Fruit fly (Drosophila melanogaster) whole organism, embryonic: ENCODE measurements around the gene Ca-Ma2d.

Source experiments
- Antp ChIP-seq: fragments of 200-800 bp; sonication (Bioruptor generic); optimal IDR thresholded peaks from 3 replicates; lab custom pipeline; 2016; ENCODE audit warnings: missing biosample characterization, missing genetic modification characterization
- Atf-2 ChIP-seq: fragments of 200-800 bp; sonication (Bioruptor generic); optimal IDR thresholded peaks from 2 replicates; lab custom pipeline; 2016; ENCODE audit warnings: missing biosample characterization, missing genetic modification characterization
- B-H2 ChIP-seq: fragments of 200-800 bp; sonication (Bioruptor generic); optimal IDR thresholded peaks from 2 replicates; lab custom pipeline; 2018; ENCODE audit warnings: missing biosample characterization, mild to moderate bottlenecking, missing genetic modification characterization
- BEAF-32 ChIP-seq: fragments of 200-800 bp; sonication (Bioruptor generic); optimal IDR thresholded peaks from 3 replicates; lab custom pipeline; 2017; ENCODE audit warnings: missing biosample characterization, missing genetic modification characterization, mild to moderate bottlenecking, moderate library complexity, missing genetic modification reagents
- CG10321 ChIP-seq: fragments of 200-800 bp; sonication (Bioruptor generic); IDR thresholded peaks from 2 replicates; pipeline ENCODE4 v1.3.6; 2022; ENCODE audit warnings: missing biosample characterization, missing genetic modification characterization
- CG1529 ChIP-seq: fragments of 200-800 bp; sonication (Bioruptor generic); optimal IDR thresholded peaks from 3 replicates; lab custom pipeline; 2018; ENCODE audit warnings: missing biosample characterization, missing genetic modification characterization
- CG18599 ChIP-seq: fragments of 200-800 bp; sonication (Bioruptor generic); optimal IDR thresholded peaks from 3 replicates; lab custom pipeline; 2017; ENCODE audit warnings: missing biosample characterization, missing genetic modification characterization, mild to moderate bottlenecking, moderate library complexity, missing genetic modification reagents
- CG30403 ChIP-seq: fragments of 200-800 bp; sonication (Bioruptor generic); optimal IDR thresholded peaks from 3 replicates; lab custom pipeline; 2016; ENCODE audit warnings: missing biosample characterization, missing genetic modification characterization
- CG31388 ChIP-seq: fragments of 200-800 bp; sonication (Bioruptor generic); optimal IDR thresholded peaks from 2 replicates; lab custom pipeline; 2016; ENCODE audit warnings: missing biosample characterization, missing genetic modification characterization
- CG33557 ChIP-seq: fragments of 200-800 bp; sonication (Bioruptor generic); optimal IDR thresholded peaks from 2 replicates; lab custom pipeline; 2019; ENCODE audit warnings: missing biosample characterization, mild to moderate bottlenecking, missing genetic modification characterization, moderate library complexity
- CG3407 ChIP-seq: fragments of 200-800 bp; sonication (Bioruptor generic); optimal IDR thresholded peaks from 2 replicates; lab custom pipeline; 2018; ENCODE audit warnings: missing biosample characterization, mild to moderate bottlenecking, missing genetic modification characterization
- CG34422 ChIP-seq: fragments of 200-800 bp; sonication (Bioruptor generic); IDR thresholded peaks from 3 replicates; pipeline ENCODE4 v1.3.6; 2022; ENCODE audit warnings: missing biosample characterization, missing genetic modification characterization
- CG4282 ChIP-seq: fragments of 200-800 bp; sonication (Bioruptor generic); optimal IDR thresholded peaks from 2 replicates; lab custom pipeline; 2016; ENCODE audit warnings: missing biosample characterization, missing genetic modification characterization
- CG8089 ChIP-seq: fragments of 200-800 bp; sonication (Bioruptor generic); optimal IDR thresholded peaks from 3 replicates; lab custom pipeline; 2016; ENCODE audit warnings: missing biosample characterization, missing genetic modification characterization
- CG8924 ChIP-seq: fragments of 200-800 bp; optimal IDR thresholded peaks from 3 replicates; lab custom pipeline; 2019; ENCODE audit warnings: missing biosample characterization, mild to moderate bottlenecking, missing genetic modification characterization, moderate library complexity
- CG9817 ChIP-seq: fragments of 200-800 bp; sonication (Bioruptor generic); optimal IDR thresholded peaks from 2 replicates; lab custom pipeline; 2018; ENCODE audit warnings: missing biosample characterization, mild to moderate bottlenecking, missing genetic modification characterization, moderate library complexity
- D ChIP-seq, 2 experiments: fragments of 200-800 bp in 1 of 2; fragments of >200 bp in 1 of 2; sonication (Bioruptor generic) in 1 of 2; optimal IDR thresholded peaks; 2 replicates in 1 of 2; 3 replicates in 1 of 2; lab custom pipeline; 2017; ENCODE audit warnings: mild to moderate bottlenecking in 1 of 2, missing biosample characterization in 1 of 2, missing genetic modification characterization in 1 of 2, missing genetic modification reagents in 1 of 2
- Dip2 ChIP-seq: fragments of 200-800 bp; sonication (Bioruptor generic); IDR thresholded peaks from 2 replicates; pipeline ENCODE4 v1.3.6; 2022; ENCODE audit warnings: missing biosample characterization, missing genetic modification characterization
- Dip3 ChIP-seq: fragments of 200-800 bp; sonication (Bioruptor generic); optimal IDR thresholded peaks from 3 replicates; lab custom pipeline; 2016; ENCODE audit warnings: missing biosample characterization, missing genetic modification characterization
- E2f1 ChIP-seq: fragments of 200-800 bp; sonication (Bioruptor generic); IDR thresholded peaks from 2 replicates; pipeline ENCODE4 v1.3.6; 2022; ENCODE audit warnings: missing biosample characterization, missing genetic modification characterization
- E2f2 ChIP-seq: fragments of 200-800 bp; sonication (Bioruptor generic); IDR thresholded peaks from 2 replicates; pipeline ENCODE4 v1.3.6; 2022; ENCODE audit warnings: missing biosample characterization, missing genetic modification characterization
- HmgZ ChIP-seq: fragments of 200-800 bp; sonication (Bioruptor generic); optimal IDR thresholded peaks from 2 replicates; lab custom pipeline; 2018; ENCODE audit warnings: missing biosample characterization, mild to moderate bottlenecking, missing genetic modification characterization
- Hr3 ChIP-seq: fragments of 200-800 bp; sonication (Bioruptor generic); optimal IDR thresholded peaks from 3 replicates; lab custom pipeline; 2016; ENCODE audit warnings: missing biosample characterization, missing genetic modification characterization
- MESR4 ChIP-seq: fragments of 200-800 bp; sonication (Bioruptor generic); optimal IDR thresholded peaks from 2 replicates; lab custom pipeline; 2018; ENCODE audit warnings: missing biosample characterization, mild to moderate bottlenecking, missing genetic modification characterization, moderate library complexity
- Myb ChIP-seq: fragments of 200-800 bp; sonication (Bioruptor generic); optimal IDR thresholded peaks from 2 replicates; lab custom pipeline; 2016; ENCODE audit warnings: missing biosample characterization, missing genetic modification characterization
- Poxn ChIP-seq: fragments of 200-800 bp; sonication (Bioruptor generic); IDR thresholded peaks from 2 replicates; pipeline ENCODE4 v1.3.6; 2022; ENCODE audit warnings: missing biosample characterization, missing genetic modification characterization
- Sry-δ ChIP-seq: fragments of 200-800 bp; sonication (Bioruptor generic); optimal IDR thresholded peaks from 2 replicates; lab custom pipeline; 2016; ENCODE audit warnings: missing biosample characterization, missing genetic modification characterization
- ac ChIP-seq: fragments of 200-800 bp; sonication (Bioruptor generic); optimal IDR thresholded peaks from 3 replicates; lab custom pipeline; 2017; ENCODE audit warnings: missing biosample characterization, mild to moderate bottlenecking, missing genetic modification characterization
- caup ChIP-seq: fragments of 200-800 bp; sonication (Bioruptor generic); optimal IDR thresholded peaks from 3 replicates; lab custom pipeline; 2017; ENCODE audit warnings: missing biosample characterization, mild to moderate bottlenecking, missing genetic modification characterization, moderate library complexity; ENCODE audit not compliant: severe bottlenecking
- chinmo ChIP-seq: fragments of 200-800 bp; sonication (Bioruptor generic); IDR thresholded peaks from 4 replicates; pipeline ENCODE4 v1.3.6; 2022; ENCODE audit warnings: missing biosample characterization, missing genetic modification characterization; ENCODE audit not compliant: partially characterized antibody
- dimm ChIP-seq: fragments of 200-800 bp; sonication (Bioruptor generic); IDR thresholded peaks from 2 replicates; pipeline ENCODE4 v1.3.6; 2022; ENCODE audit warnings: missing biosample characterization, missing genetic modification characterization
- eyg ChIP-seq: fragments of 200-800 bp; sonication (Bioruptor generic); optimal IDR thresholded peaks from 3 replicates; lab custom pipeline; 2016; ENCODE audit warnings: missing biosample characterization, missing genetic modification characterization
- grn ChIP-seq: fragments of 200-800 bp; sonication (Bioruptor generic); optimal IDR thresholded peaks from 3 replicates; lab custom pipeline; 2017; ENCODE audit warnings: missing biosample characterization, missing genetic modification characterization
- ham ChIP-seq: fragments of 200-800 bp; sonication (Bioruptor generic); IDR thresholded peaks from 2 replicates; pipeline ENCODE4 v1.3.6; 2022; ENCODE audit warnings: missing biosample characterization, missing genetic modification characterization
- jing ChIP-seq: fragments of 200-800 bp; sonication (Bioruptor generic); optimal IDR thresholded peaks from 2 replicates; lab custom pipeline; 2018; ENCODE audit warnings: missing biosample characterization, mild to moderate bottlenecking, missing genetic modification characterization
- kah ChIP-seq: fragments of 200-800 bp; sonication (Bioruptor generic); optimal IDR thresholded peaks from 2 replicates; lab custom pipeline; 2018; ENCODE audit warnings: missing biosample characterization, mild to moderate bottlenecking, missing genetic modification characterization
- kay ChIP-seq: fragments of 200-800 bp; sonication (Bioruptor generic); optimal IDR thresholded peaks from 2 replicates; lab custom pipeline; 2016; ENCODE audit warnings: missing biosample characterization, missing genetic modification characterization
- oc ChIP-seq: fragments of 200-800 bp; sonication (Bioruptor generic); optimal IDR thresholded peaks from 2 replicates; lab custom pipeline; 2018; ENCODE audit warnings: missing biosample characterization, mild to moderate bottlenecking, missing genetic modification characterization, moderate library complexity
- pita ChIP-seq: fragments of 200-800 bp; sonication (Bioruptor generic); optimal IDR thresholded peaks from 2 replicates; lab custom pipeline; 2017; ENCODE audit warnings: missing biosample characterization, mild to moderate bottlenecking, missing genetic modification characterization
- prd ChIP-seq, 3 experiments: fragments of >200 bp in 2 of 3; fragments of 200-800 bp in 1 of 3; sonication (Bioruptor generic) in 1 of 3; optimal IDR thresholded peaks in 2 of 3; IDR thresholded peaks in 1 of 3; 2 replicates in 2 of 3; 3 replicates in 1 of 3; pipeline versions ENCODE4 v1.3.6 to Lab custom; 2017 to 2022; ENCODE audit warnings: missing biosample characterization in 1 of 3, missing genetic modification characterization in 1 of 3
- rib ChIP-seq: fragments of 200-800 bp; sonication (Bioruptor generic); IDR thresholded peaks from 2 replicates; pipeline ENCODE4 v1.3.6; 2022; ENCODE audit warnings: missing biosample characterization, missing genetic modification characterization
- sim ChIP-seq: fragments of 200-800 bp; sonication (Bioruptor generic); IDR thresholded peaks from 2 replicates; pipeline ENCODE4 v1.3.6; 2022; ENCODE audit warnings: missing biosample characterization, missing genetic modification characterization
- sqz ChIP-seq: fragments of 200-800 bp; sonication (Bioruptor generic); optimal IDR thresholded peaks from 3 replicates; lab custom pipeline; 2018; ENCODE audit warnings: missing biosample characterization, mild to moderate bottlenecking, missing genetic modification characterization
- trem ChIP-seq: fragments of 200-800 bp; optimal IDR thresholded peaks from 3 replicates; lab custom pipeline; 2019; ENCODE audit warnings: missing biosample characterization, mild to moderate bottlenecking, missing genetic modification characterization, moderate library complexity
- trh ChIP-seq: fragments of 200-800 bp; sonication (Bioruptor generic); optimal IDR thresholded peaks from 2 replicates; lab custom pipeline; 2016; ENCODE audit warnings: missing biosample characterization, missing genetic modification characterization
- usp ChIP-seq: fragments of >200 bp; optimal IDR thresholded peaks from 2 replicates; lab custom pipeline; 2017; ENCODE audit warnings: missing biosample characterization, missing genetic modification characterization
- vnd ChIP-seq: fragments of 200-800 bp; sonication (Bioruptor generic); IDR thresholded peaks from 3 replicates; pipeline ENCODE4 v1.3.6; 2022; ENCODE audit warnings: missing biosample characterization, missing genetic modification characterization; ENCODE audit not compliant: partially characterized antibody
- vvl ChIP-seq: fragments of 200-800 bp; sonication (Bioruptor generic); IDR thresholded peaks from 2 replicates; pipeline ENCODE4 v1.3.6; 2022; ENCODE audit warnings: missing biosample characterization, missing genetic modification characterization

Gene Ca-Ma2d

dm6 chr2L:16257227-16258071 is 26.2 kb downstream of the Ca-Ma2d start, which contains the start of the genes PRL-1 and EndoGI (continued):
- TF ChIP-seq D (optimal IDR thresholded peaks at IDR 0.05; lab: Kevin White, UChicago) (peak; percentile 15), D (GFP tag; optimal IDR thresholded peaks at IDR 0.05; lab: Kevin White, UChicago) (peak; percentile 13), trem (tag; lab: Kevin White, UChicago) (peak; percentile 79), CG3407 (GFP tag; lab: Kevin White, UChicago) (peak; percentile 21), E2f2 (GFP tag; lab: Robert Waterston, UW) (peak; percentile 56; the same call in 1 of the 2 replicates), grn (GFP tag; lab: Kevin White, UChicago) (peak; percentile 83), E2f1 (GFP tag; lab: Robert Waterston, UW) (no peak; the same call in 1 of the 2 replicates), Poxn (GFP tag; lab: Robert Waterston, UW) (no peak), prd (optimal IDR thresholded peaks at IDR 0.05; lab: Kevin White, UChicago) (no peak), prd (GFP tag; IDR thresholded peaks at IDR 0.05; lab: Robert Waterston, UW) (peak; percentile 65; the same call in 1 of the 3 replicates), chinmo (GFP tag; lab: Robert Waterston, UW) (peak; percentile 99), CG1529 (GFP tag; lab: Kevin White, UChicago) (peak; percentile 4), eyg (GFP tag; lab: Kevin White, UChicago) (no peak), kah (peak; percentile 48), CG18599 (GFP tag; lab: Kevin White, UChicago) (peak; percentile 79), kay (peak; percentile 74), vvl (peak; percentile 88), CG33557 (GFP tag; lab: Kevin White, UChicago) (peak; percentile 49), CG10321 (peak; percentile 59; the same call in 1 of the 2 replicates), Myb (GFP tag; lab: Kevin White, UChicago) (peak; percentile 41), caup (GFP tag; lab: Kevin White, UChicago) (peak; percentile 71), HmgZ (tag; lab: Kevin White, UChicago) (peak; percentile 36), rib (GFP tag; lab: Robert Waterston, UW) (peak; percentile 45; the same call in 1 of the 2 replicates), Hr3 (GFP tag; lab: Kevin White, UChicago) (peak; percentile 60), sqz (GFP tag; lab: Kevin White, UChicago) (peak; percentile 59), sim (GFP tag; lab: Robert Waterston, UW) (0 out of 2 replicates have a peak, but pooled peaks have one; percentile 62), CG30403 (GFP tag; lab: Kevin White, UChicago) (peak; percentile 71), CG8089 (GFP tag; lab: Kevin White, UChicago) (no peak), BEAF-32 (GFP tag; lab: Kevin White, UChicago) (peak; percentile 98), CG8924 (peak; percentile 88), usp (GFP tag; lab: Kevin White, UChicago) (no peak), CG31388 (no peak), B-H2 (GFP tag; lab: Kevin White, UChicago) (peak; percentile 81), CG4282 (GFP tag; lab: Kevin White, UChicago) (no peak), Dip2 (GFP tag; lab: Robert Waterston, UW) (no peak), Atf-2 (GFP tag; lab: Kevin White, UChicago) (no peak), Antp (GFP tag; lab: Kevin White, UChicago) (no peak), vnd (GFP tag; lab: Robert Waterston, UW) (peak; percentile 100), MESR4 (GFP tag; lab: Kevin White, UChicago) (peak; percentile 94), oc (tag; lab: Kevin White, UChicago) (peak; percentile 67), jing (GFP tag; lab: Kevin White, UChicago) (no peak), trh (peak; percentile 49), ham (no peak), pita (GFP tag; lab: Kevin White, UChicago) (no peak), dimm (GFP tag; lab: Robert Waterston, UW) (no peak), ac (GFP tag; lab: Kevin White, UChicago) (no peak), Sry-δ (GFP tag; lab: Kevin White, UChicago) (peak; percentile 82), Dip3 (GFP tag; lab: Kevin White, UChicago) (peak; percentile 25), CG9817 (tag; lab: Kevin White, UChicago) (peak; percentile 65), CG34422 (GFP tag; lab: Robert Waterston, UW) (peak; percentile 47; the same call in 1 of the 3 replicates)
